Worm (Caenorhabditis elegans) whole organism, L4 larva: ENCODE measurements around the gene ttn-1.
A peak's percentile ranks its signal among the peaks of the same experiment; 100 is the strongest.

Experiments
- D1046.2 ChIP-seq: fragments of 200-800 bp; sonication (Bioruptor generic); IDR thresholded peaks from 2 replicates; pipeline ENCODE4 v1.3.6; 2022; ENCODE audit warnings: missing genetic modification characterization, missing compliant biosample characterization
- F10B5.3 ChIP-seq: sonication (generic microtip); optimal IDR thresholded peaks from 2 replicates; lab custom pipeline; 2016; ENCODE audit warnings: mild to moderate bottlenecking, missing genetic modification characterization, missing compliant biosample characterization
- F44E2.7 ChIP-seq: fragments of 200-800 bp; sonication (Bioruptor generic); IDR thresholded peaks from 2 replicates; pipeline ENCODE4 v2.1.2; 2022; ENCODE audit warnings: missing genetic modification characterization, missing compliant biosample characterization
- F49E8.2 ChIP-seq: sonication (generic microtip); optimal IDR thresholded peaks from 2 replicates; lab custom pipeline; 2016; ENCODE audit warnings: missing compliant biosample characterization, mild to moderate bottlenecking, missing genetic modification characterization, borderline replicate concordance
- Y105C5A.15 ChIP-seq: fragments of 200-800 bp; sonication (Bioruptor generic); IDR thresholded peaks from 2 replicates; pipeline ENCODE4 v1.3.6; 2022; ENCODE audit warnings: missing genetic modification characterization, missing compliant biosample characterization
- Y75B8A.6 ChIP-seq: fragments of 200-800 bp; sonication (Bioruptor generic); IDR thresholded peaks from 2 replicates; pipeline ENCODE4 v1.3.6; 2022; ENCODE audit warnings: missing genetic modification reagents, missing genetic modification characterization, missing compliant biosample characterization
- ZK337.2 ChIP-seq: fragments of 200-800 bp; sonication (Bioruptor generic); IDR thresholded peaks from 2 replicates; pipeline ENCODE4 v1.3.6; 2022; ENCODE audit warnings: missing genetic modification reagents, missing genetic modification characterization, missing compliant biosample characterization
- ZK546.5 ChIP-seq, 2 experiments: sonication (generic microtip); optimal IDR thresholded peaks; 2 replicates each; lab custom pipeline; 2017; ENCODE audit warnings: missing biosample characterization in 2 of 2, missing genetic modification characterization in 2 of 2
- aha-1 ChIP-seq: fragments of 150-350 bp; peaks from one replicate; lab custom pipeline; 2014; ENCODE audit warnings: missing biosample characterization, missing genetic modification characterization
- aly-2 ChIP-seq: sonication (generic microtip); optimal IDR thresholded peaks from 2 replicates; lab custom pipeline; 2018; ENCODE audit warnings: missing biosample characterization, missing genetic modification characterization
- ama-1 ChIP-seq: fragments of 150-350 bp; optimal IDR thresholded peaks from 2 replicates; lab custom pipeline; 2014; ENCODE audit warnings: inconsistent platforms, mixed read lengths
- arid-1 ChIP-seq: fragments of 200-800 bp; sonication (Bioruptor generic); conservative IDR thresholded peaks from 2 replicates; pipeline ENCODE4 v1.3.6; 2022; ENCODE audit warnings: missing genetic modification reagents, missing genetic modification characterization, missing compliant biosample characterization
- ceh-20 ChIP-seq: fragments of 200-800 bp; sonication (Bioruptor generic); IDR thresholded peaks from 2 replicates; pipeline ENCODE4 v1.3.6; 2022; ENCODE audit warnings: missing genetic modification reagents, missing genetic modification characterization, missing compliant biosample characterization
- ceh-28 ChIP-seq: fragments of 150-350 bp; optimal IDR thresholded peaks from 2 replicates; lab custom pipeline; 2014; ENCODE audit warnings: missing biosample characterization, missing genetic modification reagents, missing genetic modification characterization
- ceh-32 ChIP-seq: sonication (generic microtip); optimal IDR thresholded peaks from 2 replicates; lab custom pipeline; 2016; ENCODE audit warnings: mild to moderate bottlenecking, missing genetic modification characterization, missing compliant biosample characterization; ENCODE audit not compliant: poor library complexity
- ceh-44 ChIP-seq: fragments of 200-800 bp; sonication (Bioruptor generic); IDR thresholded peaks from 2 replicates; pipeline ENCODE4 v1.3.6; 2022; ENCODE audit warnings: missing genetic modification reagents, missing genetic modification characterization, missing compliant biosample characterization
- ces-1 ChIP-seq: fragments of 150-350 bp; sonication (generic microtip); optimal IDR thresholded peaks from 4 replicates; lab custom pipeline; 2014; ENCODE audit warnings: missing biosample characterization, missing genetic modification reagents, missing genetic modification characterization
- cey-2 ChIP-seq: sonication (generic microtip); optimal IDR thresholded peaks from 3 replicates; lab custom pipeline; 2017; ENCODE audit warnings: missing genetic modification characterization, mild to moderate bottlenecking, missing compliant biosample characterization, antibody characterized with exemption, borderline replicate concordance; ENCODE audit not compliant: insufficient read depth
- ctbp-1 ChIP-seq: fragments of 200-800 bp; sonication (Bioruptor generic); IDR thresholded peaks from 2 replicates; pipeline ENCODE4 v1.3.6; 2022; ENCODE audit warnings: missing genetic modification reagents, missing genetic modification characterization, missing compliant biosample characterization
- daf-19 ChIP-seq: fragments of 200-800 bp; sonication (Bioruptor generic); conservative IDR thresholded peaks from 2 replicates; pipeline ENCODE4 v1.3.6; 2022; ENCODE audit warnings: missing genetic modification characterization, missing compliant biosample characterization
- daf-8 ChIP-seq: fragments of 200-800 bp; sonication (Bioruptor generic); IDR thresholded peaks from 2 replicates; pipeline ENCODE4 v1.3.6; 2022; ENCODE audit warnings: missing genetic modification characterization, missing compliant biosample characterization
- dmd-6 ChIP-seq: fragments of 200-800 bp; sonication (Bioruptor generic); IDR thresholded peaks from 2 replicates; pipeline ENCODE4 v1.3.6; 2022; ENCODE audit warnings: missing genetic modification reagents, missing genetic modification characterization, missing compliant biosample characterization
- duxl-1 ChIP-seq: sonication (generic microtip); optimal IDR thresholded peaks from 2 replicates; lab custom pipeline; 2016; ENCODE audit warnings: mild to moderate bottlenecking, missing genetic modification characterization, moderate library complexity, missing compliant biosample characterization; ENCODE audit not compliant: poor library complexity
- hif-1 ChIP-seq, 2 experiments: sonication (generic microtip); optimal IDR thresholded peaks; 2 replicates each; lab custom pipeline; 2016 to 2017; ENCODE audit warnings: missing compliant biosample characterization in 2 of 2, missing genetic modification characterization in 2 of 2, missing genetic modification reagents in 2 of 2, missing genotype in 2 of 2, mild to moderate bottlenecking in 1 of 2
- hmg-1.1 ChIP-seq: fragments of 200-800 bp; sonication (Bioruptor generic); IDR thresholded peaks from 2 replicates; pipeline ENCODE4 v1.3.6; 2022; ENCODE audit warnings: missing genetic modification reagents, missing genetic modification characterization, missing compliant biosample characterization
- jun-1 ChIP-seq: fragments of 150-350 bp; optimal IDR thresholded peaks from 2 replicates; lab custom pipeline; 2014; ENCODE audit warnings: missing biosample characterization, missing genetic modification reagents, missing genetic modification characterization
- lin-39 ChIP-seq: fragments of 150-350 bp; optimal IDR thresholded peaks from 2 replicates; lab custom pipeline; 2014; ENCODE audit warnings: missing biosample characterization, missing genetic modification reagents, missing genetic modification characterization
- lir-3 ChIP-seq: sonication (generic microtip); optimal IDR thresholded peaks from 2 replicates; lab custom pipeline; 2016; ENCODE audit warnings: mild to moderate bottlenecking, missing genetic modification characterization, missing compliant biosample characterization
- lsy-2 ChIP-seq, 2 experiments: fragments of 150-350 bp in 1 of 2; sonication (generic microtip) in 1 of 2; optimal IDR thresholded peaks; 2 replicates each; lab custom pipeline; 2014 to 2017; ENCODE audit warnings: missing biosample characterization in 2 of 2, missing genetic modification characterization in 2 of 2
- madf-9 ChIP-seq: fragments of 200-800 bp; sonication (Bioruptor generic); conservative IDR thresholded peaks from 2 replicates; pipeline ENCODE4 v1.3.6; 2022; ENCODE audit warnings: missing genetic modification reagents, missing genetic modification characterization, missing compliant biosample characterization
- mdl-1 ChIP-seq, 2 experiments: fragments of 150-350 bp in 1 of 2; sonication (generic microtip) in 1 of 2; optimal IDR thresholded peaks; 2 replicates each; lab custom pipeline; 2014 to 2017; ENCODE audit warnings: missing biosample characterization in 2 of 2, missing genetic modification characterization in 2 of 2
- mdt-29 ChIP-seq: fragments of 200-800 bp; sonication (Bioruptor generic); IDR thresholded peaks from 2 replicates; pipeline ENCODE4 v1.3.6; 2022; ENCODE audit warnings: missing genetic modification reagents, missing genetic modification characterization, missing compliant biosample characterization
- mes-2 ChIP-seq: sonication (generic microtip); optimal IDR thresholded peaks from 2 replicates; lab custom pipeline; 2016; ENCODE audit warnings: missing genotype, mild to moderate bottlenecking, missing genetic modification characterization, missing compliant biosample characterization; ENCODE audit not compliant: poor library complexity, severe bottlenecking
- mxl-2 ChIP-seq: fragments of 200-800 bp; sonication (Bioruptor generic); conservative IDR thresholded peaks from 2 replicates; pipeline ENCODE4 v1.3.6; 2022; ENCODE audit warnings: missing genetic modification reagents, missing genetic modification characterization, missing compliant biosample characterization
- nhr-237 ChIP-seq: sonication (generic microtip); optimal IDR thresholded peaks from 2 replicates; lab custom pipeline; 2017; ENCODE audit warnings: missing biosample characterization, missing genetic modification characterization
- nhr-28 ChIP-seq: fragments of 150-350 bp; optimal IDR thresholded peaks from 2 replicates; lab custom pipeline; 2014; ENCODE audit warnings: missing biosample characterization, missing genetic modification characterization
- nhr-42 ChIP-seq: fragments of 200-800 bp; sonication (Bioruptor generic); IDR thresholded peaks from 2 replicates; pipeline ENCODE4 v1.3.6; 2022; ENCODE audit warnings: missing genetic modification characterization, missing compliant biosample characterization
- nhr-77 ChIP-seq: fragments of 150-350 bp; optimal IDR thresholded peaks from 2 replicates; lab custom pipeline; 2014; ENCODE audit warnings: missing biosample characterization, missing genetic modification characterization
- rbr-2 ChIP-seq: sonication (generic microtip); optimal IDR thresholded peaks from 2 replicates; lab custom pipeline; 2016; ENCODE audit warnings: missing genotype, missing genetic modification characterization, missing compliant biosample characterization
- saeg-2 ChIP-seq: fragments of 200-800 bp; sonication (Bioruptor generic); IDR thresholded peaks from 2 replicates; pipeline ENCODE4 v1.3.6; 2022; ENCODE audit warnings: missing genetic modification reagents, missing genetic modification characterization, missing compliant biosample characterization
- sdz-12 ChIP-seq: fragments of 200-800 bp; sonication (Bioruptor generic); optimal IDR thresholded peaks from 2 replicates; lab custom pipeline; 2018; ENCODE audit warnings: mild to moderate bottlenecking, missing genetic modification characterization, missing compliant biosample characterization
- set-16 ChIP-seq: fragments of 200-800 bp; sonication (Bioruptor generic); IDR thresholded peaks from 2 replicates; pipeline ENCODE4 v1.3.6; 2022; ENCODE audit warnings: missing genetic modification reagents, missing genetic modification characterization, missing compliant biosample characterization
- spr-1 ChIP-seq: sonication (generic microtip); optimal IDR thresholded peaks from 2 replicates; lab custom pipeline; 2016; ENCODE audit warnings: mild to moderate bottlenecking, missing genetic modification characterization, missing compliant biosample characterization
- tra-1 ChIP-seq: fragments of 200-800 bp; sonication (Bioruptor generic); IDR thresholded peaks from 2 replicates; pipeline ENCODE4 v1.3.6; 2022; ENCODE audit warnings: missing genetic modification reagents, missing genetic modification characterization, missing compliant biosample characterization
- unc-130 ChIP-seq: sonication (generic microtip); optimal IDR thresholded peaks from 2 replicates; lab custom pipeline; 2016; ENCODE audit warnings: missing genetic modification reagents, missing genetic modification characterization, missing compliant biosample characterization
- zip-11 ChIP-seq: fragments of 200-800 bp; sonication (Bioruptor generic); IDR thresholded peaks from 2 replicates; pipeline ENCODE4 v1.3.6; 2022; ENCODE audit warnings: missing genetic modification characterization, missing compliant biosample characterization

The ttn-1 gene

DNA sequence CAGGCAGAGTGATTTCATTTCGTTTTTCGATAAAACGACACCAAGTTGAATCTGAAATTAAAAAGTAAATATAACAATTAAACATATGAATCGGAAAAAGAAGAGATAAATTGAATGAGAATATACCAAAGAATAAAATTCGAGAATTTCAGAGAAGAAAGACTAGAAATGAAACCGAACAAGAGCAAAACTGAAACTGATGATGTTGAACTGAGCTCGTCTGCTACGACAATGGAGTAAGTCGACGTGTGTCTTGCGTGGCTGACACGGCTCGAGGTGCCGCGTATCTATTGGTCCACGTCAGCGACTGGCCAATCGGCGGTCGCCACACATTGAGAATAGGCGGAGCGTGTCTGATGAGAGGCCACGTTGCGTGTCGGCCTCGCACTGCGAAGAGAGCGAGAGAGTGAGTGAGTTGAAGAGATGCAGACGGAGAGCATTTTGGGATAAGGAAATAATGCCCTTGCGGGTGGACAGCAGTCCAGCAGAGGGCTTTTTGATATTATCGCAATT lies 101.9 kb downstream of the ttn-1 start, which contains the start of gene crt-1 (continued):
- TF ChIP-seq mes-2 (tag; lab: Kevin White, UChicago) = peak; percentile 90
- peak; percentile 74 for TF ChIP-seq duxl-1 (tag; lab: Kevin White, UChicago)
- TF ChIP-seq zip-11 (GFP tag; lab: Robert Waterston, UW) = no peak
- TF ChIP-seq sdz-12 (GFP tag; lab: Kevin White, UChicago) = no peak
- TF ChIP-seq jun-1 (tag; lab: Kevin White, UChicago) = peak; percentile 64
- TF ChIP-seq madf-9 = peak; percentile 51; the same call in 1 of the 2 replicates
- peak; percentile 85 for TF ChIP-seq F10B5.3 (tag; lab: Kevin White, UChicago)
- TF ChIP-seq dmd-6 (GFP tag; lab: Robert Waterston, UW) = peak; percentile 96
- peak; percentile 78 for TF ChIP-seq spr-1 (tag; lab: Kevin White, UChicago)

ce11 chrV:6099634-6100033 lies 102.8 kb downstream of the ttn-1 start:
- TF ChIP-seq D1046.2 (GFP tag; lab: Robert Waterston, UW) (no peak), aha-1 (tag; lab: Kevin White, UChicago) (peak; percentile 77)

DNA sequence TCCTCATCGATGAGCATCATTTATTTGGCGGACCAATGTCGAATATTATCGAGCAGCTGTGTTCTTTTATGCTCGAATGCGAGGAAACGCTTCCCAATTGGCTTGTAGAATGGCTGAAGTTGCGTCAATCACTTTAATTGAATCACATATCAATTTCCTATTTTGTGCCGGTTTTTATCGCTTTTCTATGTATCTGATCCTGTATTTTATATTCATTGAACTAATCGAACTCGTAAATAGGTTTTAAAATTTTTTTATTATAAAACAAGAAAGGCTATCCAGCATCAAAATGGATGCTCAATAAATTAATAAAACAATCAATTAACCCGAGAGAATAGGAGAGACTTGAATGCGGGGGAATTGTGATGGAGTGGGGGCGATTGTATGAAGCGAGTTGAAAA lies 103.7 kb downstream of the ttn-1 start:
- no peak for TF ChIP-seq ces-1 (GFP tag; lab: Kevin White, UChicago)
- TF ChIP-seq mdl-1 (tag; optimal IDR thresholded peaks at IDR 0.05; lab: Kevin White, UChicago) = no peak
- TF ChIP-seq mes-2 (tag; lab: Kevin White, UChicago) = no peak
- TF ChIP-seq nhr-42 (GFP tag; lab: Robert Waterston, UW) = no peak
- TF ChIP-seq nhr-237 = no peak
- TF ChIP-seq ceh-20 (GFP tag; lab: Robert Waterston, UW) = no peak
- TF ChIP-seq ZK546.5 (tag; optimal IDR thresholded peaks at IDR 0.05; lab: Kevin White, UChicago) = no peak
- no peak for TF ChIP-seq unc-130
- TF ChIP-seq ama-1 = no peak
- TF ChIP-seq F44E2.7 (GFP tag; lab: Robert Waterston, UW) = no peak
- TF ChIP-seq daf-8 = no peak
- no peak for TF ChIP-seq rbr-2 (tag; lab: Kevin White, UChicago)
- no peak for TF ChIP-seq lin-39 (tag; lab: Kevin White, UChicago)
- TF ChIP-seq nhr-77 (tag; lab: Kevin White, UChicago) = no peak
- no peak for TF ChIP-seq mdt-29
- TF ChIP-seq ceh-44 = no peak
- no peak for TF ChIP-seq nhr-28 (tag; lab: Kevin White, UChicago)
- no peak for TF ChIP-seq aly-2
- no peak for TF ChIP-seq arid-1 (GFP tag; lab: Robert Waterston, UW)
- TF ChIP-seq F49E8.2 (tag; lab: Kevin White, UChicago) = no peak
- TF ChIP-seq saeg-2 (GFP tag; lab: Robert Waterston, UW) = no peak
- TF ChIP-seq ceh-32 (tag; lab: Kevin White, UChicago) = no peak
- TF ChIP-seq Y75B8A.6 (GFP tag; lab: Robert Waterston, UW) = peak; percentile 36; the same call in 1 of the 2 replicates
- no peak for TF ChIP-seq hmg-1.1 (GFP tag; lab: Robert Waterston, UW)
- no peak for TF ChIP-seq lir-3 (tag; lab: Kevin White, UChicago)
- TF ChIP-seq tra-1 (GFP tag; lab: Robert Waterston, UW) = 0 out of 2 replicates have a peak, but pooled peaks have one; percentile 13
- TF ChIP-seq duxl-1 (tag; lab: Kevin White, UChicago) = peak; percentile 44
- TF ChIP-seq madf-9 = no peak
- TF ChIP-seq daf-19 = no peak
- peak in 1 of 2 experiments; percentile 65 for TF ChIP-seq lsy-2 (tag; optimal IDR thresholded peaks at IDR 0.05; lab: Kevin White, UChicago)
- TF ChIP-seq ceh-28 (tag; lab: Kevin White, UChicago) = no peak
- no peak for TF ChIP-seq set-16
- TF ChIP-seq dmd-6 (GFP tag; lab: Robert Waterston, UW) = no peak
- no peak for TF ChIP-seq mxl-2 (GFP tag; lab: Robert Waterston, UW)
- TF ChIP-seq cey-2 (tag; lab: Kevin White, UChicago) = no peak
- no peak for TF ChIP-seq Y105C5A.15
- no peak for TF ChIP-seq ctbp-1 (GFP tag; lab: Robert Waterston, UW)
- no peak for TF ChIP-seq ZK337.2 (GFP tag; lab: Robert Waterston, UW)
- no peak for TF ChIP-seq sdz-12 (GFP tag; lab: Kevin White, UChicago)
- no peak for TF ChIP-seq hif-1 (tag; optimal IDR thresholded peaks at IDR 0.05; lab: Kevin White, UChicago)
